Worm (Caenorhabditis elegans): Measurements from ENCODE around the gene T25E4.1.

ce11 chrII:5594210-5594764 lies 16.2 kb downstream of the T25E4.1 start, which contains the start of gene ttc-4:
- TF ChIP-seq zag-1 (tag; optimal IDR thresholded peaks at IDR 0.05) (no peak), pha-4 (GFP tag; IDR thresholded peaks at IDR 0.05) (no peak), pha-4 (tag; optimal IDR thresholded peaks at IDR 0.05) (no peak), ZK546.5 (tag; optimal IDR thresholded peaks at IDR 0.05) (no peak), pqm-1 (tag; optimal IDR thresholded peaks at IDR 0.05) (no peak), nhr-6 (tag; optimal IDR thresholded peaks at IDR 0.05) (no peak), F26F4.8 (GFP tag; conservative IDR thresholded peaks at IDR 0.05) (no peak), mdl-1 (tag; optimal IDR thresholded peaks at IDR 0.05) (peak in 1 of 2 experiments; percentile 0)

Measured in whole organism, L4 larva.